Worm (Caenorhabditis elegans): ENCODE measurements around the gene F18E3.10.

The F18E3.10 gene

DNA sequence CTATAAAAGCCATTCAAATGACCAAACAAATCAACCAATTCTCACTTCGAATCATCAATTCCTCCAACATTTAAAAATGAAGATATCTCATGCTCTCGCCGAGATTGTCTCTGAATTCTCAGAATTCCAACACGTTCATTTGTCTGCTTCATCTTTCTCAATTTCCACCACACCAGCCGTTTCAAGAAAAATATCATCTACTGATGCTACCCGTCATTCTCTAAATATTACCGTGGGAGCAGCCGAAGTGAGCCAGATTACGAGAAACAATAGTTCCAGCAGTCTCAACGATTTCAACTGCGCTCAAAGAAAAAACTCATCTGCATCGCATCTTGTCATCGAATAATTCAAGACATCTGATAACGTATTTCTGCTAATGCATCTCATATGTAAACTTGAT, 9.3 kb downstream of the F18E3.10 start, which contains the start of gene F18E3.12:
TSS of gene F18E3.12 (plus strand) at position 77 of the 400 bp plus-strand sequence.
- TF ChIP-seq dao-5 (tag; optimal IDR thresholded peaks at IDR 0.05) (no peak), him-1 (tag; optimal IDR thresholded peaks at IDR 0.05) (no peak), W03F9.2 (tag; optimal IDR thresholded peaks at IDR 0.05) (no peak)

DNA sequence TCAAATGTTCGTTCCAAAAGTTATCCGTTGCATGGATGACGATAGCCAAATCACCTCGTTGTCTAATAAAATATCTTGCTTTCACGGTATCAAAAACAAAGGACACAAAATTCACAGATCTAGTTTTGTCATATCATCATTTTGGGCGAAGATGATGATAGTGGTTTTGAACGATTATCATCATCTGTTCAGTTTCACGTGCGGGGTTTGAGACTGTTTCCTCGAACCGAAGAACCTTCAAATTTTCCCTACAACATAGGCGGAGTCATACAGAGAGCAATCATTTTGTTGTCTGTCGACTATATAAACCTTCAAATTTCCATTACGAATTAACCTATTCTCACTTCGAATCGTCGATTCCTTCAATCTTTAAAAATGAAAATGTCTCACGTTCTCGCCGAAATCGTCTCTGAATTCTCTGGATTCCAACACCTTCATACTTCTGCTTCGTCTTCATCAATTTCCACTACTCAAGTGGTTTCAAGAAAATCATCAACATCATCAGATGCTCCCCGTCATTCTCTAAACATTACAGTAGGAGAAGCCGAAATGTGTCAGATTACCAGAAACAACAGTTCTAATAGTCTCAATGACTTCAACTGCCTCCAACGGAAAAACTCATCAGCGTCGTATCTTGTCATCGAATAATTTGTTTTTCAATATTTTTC, 11.0 kb downstream of the F18E3.10 start, which contains the start of gene F18E3.11:
TSS of gene F18E3.11 (plus strand) at position 376 of the 668 bp plus-strand sequence.
- TF ChIP-seq W03F9.2 (tag; optimal IDR thresholded peaks at IDR 0.05), result no peak
- no peak for TF ChIP-seq him-1 (tag; optimal IDR thresholded peaks at IDR 0.05)
- no peak for TF ChIP-seq dao-5 (tag; optimal IDR thresholded peaks at IDR 0.05)

DNA sequence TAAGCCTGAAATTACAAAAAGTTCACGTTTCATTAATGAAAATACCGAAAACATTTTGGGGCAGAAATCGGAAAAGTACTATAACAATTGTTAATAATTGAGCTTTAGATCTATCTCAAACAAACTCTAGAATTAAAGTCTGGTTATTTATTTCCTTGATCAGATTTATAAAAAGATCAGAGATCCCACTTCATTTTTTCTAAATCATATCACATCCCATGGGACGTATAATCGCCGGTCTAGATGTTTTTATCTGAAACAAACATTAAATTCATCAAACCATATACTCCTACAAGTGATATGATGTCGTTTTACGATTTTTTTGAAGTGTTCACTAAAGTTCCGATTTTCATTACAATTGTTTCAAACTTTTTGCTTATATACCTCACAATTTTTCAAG, 12.5 kb downstream of the F18E3.10 start, which contains the start of gene str-41:
TSS of gene str-41 (plus strand) at position 301 of the 400 bp plus-strand sequence.
- no peak for TF ChIP-seq dao-5 (tag; optimal IDR thresholded peaks at IDR 0.05)

DNA sequence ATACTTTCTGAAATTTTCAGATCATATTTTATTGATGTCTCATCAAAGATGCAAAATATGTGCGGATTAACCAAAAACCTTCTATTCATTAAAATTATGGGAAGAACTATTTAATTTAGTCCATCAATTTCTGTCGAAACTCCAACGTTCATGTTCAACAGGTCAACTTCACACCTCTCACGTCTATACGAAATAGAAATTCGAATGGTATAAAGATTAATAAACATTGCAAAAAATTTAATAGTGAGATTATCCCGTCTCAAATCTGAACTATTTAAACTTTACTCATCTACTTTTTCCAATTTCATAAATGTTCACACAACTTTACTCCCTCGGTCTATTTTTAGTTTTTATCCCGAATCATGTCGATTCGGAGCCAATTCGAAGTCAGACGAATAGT, 14.6 kb downstream of the F18E3.10 start, which contains the start of gene R13D7.2:
TSS of gene R13D7.2 (plus strand) at position 301 of the 400 bp plus-strand sequence.
- TF ChIP-seq him-1 (tag; optimal IDR thresholded peaks at IDR 0.05), result no peak
- no peak for TF ChIP-seq W03F9.2 (tag; optimal IDR thresholded peaks at IDR 0.05)
- no peak for TF ChIP-seq dao-5 (tag; optimal IDR thresholded peaks at IDR 0.05)

DNA sequence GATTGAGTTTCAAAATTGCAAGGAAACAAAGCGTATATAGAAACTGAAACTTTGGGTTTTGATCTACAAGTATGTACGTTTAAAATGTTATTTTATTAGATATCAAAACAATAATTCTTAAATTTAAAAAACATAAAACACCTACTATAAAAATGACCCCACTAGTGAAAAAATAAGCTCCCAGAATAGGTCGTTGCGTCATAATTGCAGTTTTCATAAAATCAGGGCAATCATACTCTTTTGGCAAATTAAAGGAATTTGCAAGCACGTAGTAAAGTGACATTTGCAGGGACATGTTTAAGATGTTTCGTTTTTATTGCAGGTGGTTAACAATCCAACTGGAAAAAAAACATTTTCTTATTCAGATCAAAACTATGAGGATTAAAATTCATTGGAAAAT, 15.7 kb downstream of the F18E3.10 start, which contains the start of gene srt-6:
TSS of gene srt-6 (minus strand) at position 295 of the 400 bp plus-strand sequence.
- TF ChIP-seq W03F9.2 (tag; optimal IDR thresholded peaks at IDR 0.05), result no peak
- TF ChIP-seq dao-5 (tag; optimal IDR thresholded peaks at IDR 0.05), result no peak
- no peak for TF ChIP-seq him-1 (tag; optimal IDR thresholded peaks at IDR 0.05)

DNA sequence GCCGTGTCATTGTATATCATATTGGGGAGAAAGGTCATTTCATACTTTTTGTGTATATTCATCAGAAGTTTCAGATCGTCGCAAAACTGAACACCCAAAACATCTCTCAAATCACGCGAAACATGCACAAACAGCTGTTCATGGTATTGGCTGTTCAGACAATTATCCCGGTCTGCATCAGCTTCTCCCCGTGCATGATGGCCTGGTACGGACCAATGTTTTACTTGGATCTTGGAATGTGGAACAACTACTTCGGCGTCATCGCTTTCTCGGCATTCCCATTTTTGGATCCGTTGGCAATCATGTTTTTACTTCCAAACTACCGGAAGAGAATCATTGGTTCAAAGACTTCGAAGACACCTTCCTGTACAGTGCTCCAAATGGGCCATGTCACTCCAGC, 20.7 kb downstream of the F18E3.10 start:
- TF ChIP-seq dao-5 (tag; optimal IDR thresholded peaks at IDR 0.05) (no peak), W03F9.2 (tag; optimal IDR thresholded peaks at IDR 0.05) (no peak), him-1 (tag; optimal IDR thresholded peaks at IDR 0.05) (no peak)

DNA sequence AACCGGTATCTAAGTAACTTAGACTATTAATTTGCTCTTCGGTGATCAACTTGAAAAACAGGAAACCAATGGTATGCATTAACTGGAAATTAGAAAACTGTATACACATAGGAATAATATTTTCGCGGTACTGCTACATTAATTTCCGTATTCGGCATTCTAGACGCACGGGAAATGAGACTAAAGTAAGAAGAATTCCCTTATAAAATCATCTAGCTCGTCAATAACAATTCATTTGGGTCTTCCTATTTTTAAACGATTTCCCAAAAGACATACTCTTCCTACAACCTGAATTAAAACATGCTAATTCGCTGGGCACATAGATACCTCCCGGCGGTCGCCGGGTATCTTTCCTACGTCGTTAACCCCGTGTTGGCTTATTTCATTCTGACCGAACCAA, 21.9 kb downstream of the F18E3.10 start, which contains the start of gene srj-13:
TSS of gene srj-13 (plus strand) at position 301 of the 400 bp plus-strand sequence.
- no peak for TF ChIP-seq W03F9.2 (tag; optimal IDR thresholded peaks at IDR 0.05)
- no peak for TF ChIP-seq dao-5 (tag; optimal IDR thresholded peaks at IDR 0.05)
- no peak for TF ChIP-seq him-1 (tag; optimal IDR thresholded peaks at IDR 0.05)

DNA sequence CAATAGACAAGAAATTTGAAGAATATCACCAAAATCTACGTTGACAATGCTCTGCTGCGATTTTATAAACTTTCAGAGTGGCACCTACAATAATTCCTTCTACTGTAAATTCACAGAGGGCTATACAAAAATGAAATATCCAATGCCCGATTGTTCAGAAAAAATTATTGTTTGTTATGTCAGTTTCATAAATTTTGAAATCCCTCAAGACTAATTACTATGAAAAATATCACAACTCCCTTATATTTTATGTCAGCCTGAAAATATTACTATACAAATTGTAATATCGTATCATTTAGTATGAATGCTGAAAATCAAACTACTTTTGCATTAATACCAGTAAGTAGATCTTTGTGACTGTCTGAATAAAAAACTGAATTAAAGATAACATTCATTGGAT, 23.6 kb downstream of the F18E3.10 start, which contains the start of gene srx-60:
TSS of gene srx-60 (plus strand) at position 301 of the 400 bp plus-strand sequence.
- no peak for TF ChIP-seq him-1 (tag; optimal IDR thresholded peaks at IDR 0.05)
- TF ChIP-seq W03F9.2 (tag; optimal IDR thresholded peaks at IDR 0.05), result no peak
- TF ChIP-seq dao-5 (tag; optimal IDR thresholded peaks at IDR 0.05), result no peak

DNA sequence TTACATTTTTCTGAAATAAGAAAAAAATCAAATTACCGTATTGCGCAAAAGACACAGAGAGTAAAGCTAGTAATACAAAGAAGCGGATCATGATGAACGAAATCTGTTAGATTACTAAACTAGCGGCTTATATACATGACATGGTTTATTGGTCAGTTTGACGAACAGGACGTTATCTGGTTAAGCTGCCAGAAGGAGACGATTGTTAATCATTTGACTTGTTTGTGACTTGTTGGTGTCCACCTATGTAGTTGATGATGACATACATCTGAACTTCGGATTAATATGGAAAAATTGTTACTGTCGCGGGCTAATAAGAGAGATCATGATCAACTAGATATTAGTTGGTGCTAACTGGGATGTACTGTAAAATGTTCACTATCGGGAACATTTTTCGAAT, 24.1 kb downstream of the F18E3.10 start, which contains the start of gene cnc-9:
TSS of gene cnc-9 (minus strand) at position 101 of the 400 bp plus-strand sequence.
- no peak for TF ChIP-seq him-1 (tag; optimal IDR thresholded peaks at IDR 0.05)
- no peak for TF ChIP-seq W03F9.2 (tag; optimal IDR thresholded peaks at IDR 0.05)
- no peak for TF ChIP-seq dao-5 (tag; optimal IDR thresholded peaks at IDR 0.05)

DNA sequence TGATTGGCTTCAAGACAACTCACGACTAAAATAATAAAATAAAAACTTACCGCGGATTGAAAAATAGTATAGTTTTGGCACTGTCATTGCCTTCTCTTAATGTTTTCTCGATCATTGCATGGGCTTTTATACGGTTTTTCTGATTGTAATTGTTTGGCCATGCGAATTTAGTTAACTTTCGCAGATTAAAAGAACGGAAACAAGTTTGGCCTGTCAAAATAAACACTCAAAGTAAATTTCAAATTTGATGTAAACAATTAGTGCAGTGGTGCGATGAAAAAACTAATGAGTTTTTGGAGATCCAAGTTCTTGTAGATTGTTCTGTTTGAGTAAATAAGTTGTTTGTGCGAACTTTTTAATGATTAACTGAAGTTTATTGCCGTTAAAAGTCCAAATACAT, 25.0 kb downstream of the F18E3.10 start, which contains the start of gene gst-41:
TSS of gene gst-41 (minus strand) at position 101 of the 400 bp plus-strand sequence.
- no peak for TF ChIP-seq dao-5 (tag; optimal IDR thresholded peaks at IDR 0.05)
- TF ChIP-seq him-1 (tag; optimal IDR thresholded peaks at IDR 0.05), result no peak
- no peak for TF ChIP-seq W03F9.2 (tag; optimal IDR thresholded peaks at IDR 0.05)

DNA sequence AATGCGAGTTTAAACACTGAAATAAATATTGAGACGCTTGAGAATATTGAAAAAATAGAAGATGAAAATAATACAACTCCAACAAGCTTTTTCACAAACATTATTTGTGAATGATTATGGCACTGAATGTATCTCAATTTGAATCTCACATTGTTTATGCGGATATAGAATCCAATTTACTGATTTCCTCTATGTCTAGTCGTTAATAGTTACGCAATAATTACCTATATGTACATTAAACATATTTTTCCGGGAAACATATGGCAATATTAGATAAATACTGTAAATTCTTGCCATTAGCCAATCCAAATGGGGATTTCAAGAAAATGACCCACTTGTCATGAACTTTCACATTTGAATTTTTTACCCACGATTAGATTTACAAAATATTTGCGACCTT, 28.9 kb downstream of the F18E3.10 start, which contains the start of gene srx-9:
TSS of gene srx-9 (minus strand) at position 101 of the 400 bp plus-strand sequence.
- TF ChIP-seq him-1 (tag; optimal IDR thresholded peaks at IDR 0.05), result no peak

DNA sequence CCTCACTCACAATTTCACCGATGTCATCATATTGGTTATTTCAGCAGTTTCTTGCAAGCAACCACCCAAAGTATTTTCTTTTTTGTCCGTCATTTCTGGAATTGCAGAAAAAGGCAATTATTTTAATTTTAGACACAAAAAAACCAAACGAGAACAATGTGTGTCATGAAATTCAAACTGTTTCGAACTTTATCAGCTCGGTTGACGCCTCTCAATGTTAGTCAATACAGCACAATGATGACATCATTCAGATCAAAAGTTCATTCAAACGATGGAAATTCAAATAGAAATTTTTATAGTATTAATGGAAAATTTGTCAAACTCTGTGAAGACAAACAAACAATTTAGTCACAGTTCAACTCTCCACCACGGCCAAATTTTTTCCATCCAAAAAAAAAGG, 32.3 kb downstream of the F18E3.10 start, which contains the start of gene fbxa-105:
TSS of gene fbxa-105 (minus strand) at position 97 of the 400 bp plus-strand sequence.
- TF ChIP-seq dao-5 (tag; optimal IDR thresholded peaks at IDR 0.05) (no peak), W03F9.2 (tag; optimal IDR thresholded peaks at IDR 0.05) (no peak), him-1 (tag; optimal IDR thresholded peaks at IDR 0.05) (no peak)

DNA sequence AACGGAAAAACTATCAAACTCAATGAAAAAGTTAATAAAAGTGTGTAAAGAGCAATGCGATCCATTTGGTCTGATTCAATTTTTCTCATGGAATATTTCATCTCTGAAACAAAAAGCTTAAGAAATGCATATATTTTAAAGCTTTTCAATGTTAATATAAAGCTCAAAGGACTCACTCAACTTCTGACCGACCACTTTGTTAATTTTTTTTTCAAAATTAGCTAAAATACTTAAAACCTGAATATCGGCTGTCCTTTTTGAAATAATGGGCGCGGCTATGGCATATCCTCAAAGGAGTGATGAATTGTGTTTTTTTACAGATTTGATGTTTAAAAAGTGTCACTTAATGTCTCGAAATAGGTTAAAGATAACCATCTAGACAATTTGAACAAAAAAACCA, 34.5 kb downstream of the F18E3.10 start, which contains the start of gene C02H6.1:
TSS of gene C02H6.1 (minus strand) at position 101 of the 400 bp plus-strand sequence.
- no peak for TF ChIP-seq dao-5 (tag; optimal IDR thresholded peaks at IDR 0.05)
- TF ChIP-seq him-1 (tag; optimal IDR thresholded peaks at IDR 0.05), result no peak
- no peak for TF ChIP-seq W03F9.2 (tag; optimal IDR thresholded peaks at IDR 0.05)

DNA sequence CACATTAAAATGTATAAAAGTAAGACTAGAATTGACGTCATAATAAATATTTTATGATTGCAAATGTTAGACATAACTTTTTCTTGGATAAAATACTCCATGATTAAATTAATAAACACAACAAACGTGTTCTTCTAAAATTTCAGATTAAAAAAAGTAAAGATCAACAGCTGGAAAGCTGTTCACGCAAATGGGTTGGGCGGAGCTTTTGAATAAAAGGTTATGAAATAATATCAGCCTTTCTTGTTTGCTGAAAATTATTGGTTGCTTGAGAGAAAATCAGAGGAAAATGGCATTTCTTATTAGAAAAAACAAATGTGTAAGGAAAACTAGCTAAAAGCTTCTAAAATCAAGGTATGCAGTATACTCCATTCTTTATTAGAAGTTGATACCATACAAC, 36.5 kb downstream of the F18E3.10 start, which contains the start of gene C02H6.3:
TSS of gene C02H6.3 (minus strand) at position 101 of the 400 bp plus-strand sequence.
- TF ChIP-seq dao-5 (tag; optimal IDR thresholded peaks at IDR 0.05), result no peak
- TF ChIP-seq him-1 (tag; optimal IDR thresholded peaks at IDR 0.05), result no peak
